Worm (Caenorhabditis elegans) whole organism, young adult: ENCODE results near the gene ZC155.2.

Experiments
- D2030.7 ChIP-seq: fragments of 200-800 bp; sonication (Bioruptor generic); IDR thresholded peaks from 2 replicates; pipeline ENCODE4 v1.3.6; 2022; ENCODE audit warnings: missing genetic modification reagents, missing genetic modification characterization, missing compliant biosample characterization
- T07F8.4 ChIP-seq: sonication (generic microtip); optimal IDR thresholded peaks from 2 replicates; lab custom pipeline; 2016; ENCODE audit warnings: mild to moderate bottlenecking, missing genetic modification characterization, moderate library complexity, missing compliant biosample characterization
- bed-2 ChIP-seq: fragments of 200-800 bp; sonication (Bioruptor generic); IDR thresholded peaks from 2 replicates; pipeline ENCODE4 v1.3.6; 2022; ENCODE audit warnings: missing genetic modification reagents, missing genetic modification characterization, missing compliant biosample characterization
- egl-44 ChIP-seq: fragments of 200-800 bp; sonication (Bioruptor generic); IDR thresholded peaks from 2 replicates; pipeline ENCODE4 v1.3.6; 2022; ENCODE audit warnings: missing genetic modification reagents, missing genetic modification characterization, missing compliant biosample characterization
- lir-1 ChIP-seq: fragments of 200-800 bp; sonication (Bioruptor generic); conservative IDR thresholded peaks from 2 replicates; pipeline ENCODE4 v1.3.6; 2022; ENCODE audit warnings: missing genetic modification reagents, missing genetic modification characterization, missing compliant biosample characterization
- mxl-1 ChIP-seq: sonication (generic microtip); optimal IDR thresholded peaks from 2 replicates; lab custom pipeline; 2016; ENCODE audit warnings: missing genetic modification characterization, missing compliant biosample characterization
- pha-4 ChIP-seq: fragments of 150-350 bp; sonication (generic microtip); optimal IDR thresholded peaks from 2 replicates; lab custom pipeline; 2014; ENCODE audit warnings: missing biosample characterization, missing genetic modification reagents, missing genetic modification characterization
- snpc-4 ChIP-seq, 5 experiments: fragments of 150-350 bp in 1 of 5; sonication (generic microtip) in 4 of 5; optimal IDR thresholded peaks; 2 replicates each; lab custom pipeline; 2014 to 2018; ENCODE audit warnings: missing genetic modification characterization in 5 of 5, missing biosample characterization in 3 of 5, antibody characterized with exemption in 2 of 5, mild to moderate bottlenecking in 2 of 5, missing compliant biosample characterization in 2 of 5, missing genotype in 2 of 5, moderate library complexity in 2 of 5, missing genetic modification reagents in 1 of 5
- ztf-22 ChIP-seq: fragments of 200-800 bp; sonication (Bioruptor generic); optimal IDR thresholded peaks from 2 replicates; lab custom pipeline; 2018; ENCODE audit warnings: mild to moderate bottlenecking, missing genetic modification characterization, moderate library complexity, missing compliant biosample characterization
- ztf-28 ChIP-seq: fragments of 200-800 bp; sonication (Bioruptor generic); IDR thresholded peaks from 2 replicates; pipeline ENCODE4 v1.3.6; 2022; ENCODE audit warnings: missing genetic modification reagents, missing genetic modification characterization, missing compliant biosample characterization

ce11 chrIII:5260394-5260793, 41.6 kb downstream of the ZC155.2 start, which contains the start of gene gop-3:
- TF ChIP-seq D2030.7 (GFP tag; lab: Robert Waterston, UW), result no peak
- TF ChIP-seq mxl-1 (tag; lab: Kevin White, UChicago), result no peak
- TF ChIP-seq pha-4 (tag; lab: Kevin White, UChicago), result no peak
- no peak for TF ChIP-seq snpc-4 (GFP tag; optimal IDR thresholded peaks at IDR 0.05; lab: Kevin White, UChicago)
- TF ChIP-seq snpc-4 (tag; optimal IDR thresholded peaks at IDR 0.05; lab: Kevin White, UChicago), result no peak
- TF ChIP-seq lir-1, result no peak
- no peak for TF ChIP-seq egl-44 (GFP tag; lab: Robert Waterston, UW)
- TF ChIP-seq ztf-28 (GFP tag; lab: Robert Waterston, UW), result no peak
- TF ChIP-seq bed-2 (GFP tag; lab: Robert Waterston, UW), result no peak
- TF ChIP-seq ztf-22 (GFP tag; lab: Kevin White, UChicago), result no peak
- no peak for TF ChIP-seq T07F8.4 (tag; lab: Kevin White, UChicago)
